Worm (Caenorhabditis elegans) whole organism, late embryonic: ENCODE measurements around the gene oac-38.

ENCODE experiments used
- C38D4.7 ChIP-seq: fragments of 200-800 bp; sonication (Bioruptor generic); optimal IDR thresholded peaks from 2 replicates; lab custom pipeline; 2018; ENCODE audit warnings: mild to moderate bottlenecking, missing genetic modification characterization, moderate library complexity, missing compliant biosample characterization
- ahr-1 ChIP-seq: sonication (generic microtip); optimal IDR thresholded peaks from 2 replicates; lab custom pipeline; 2016; ENCODE audit warnings: missing genetic modification characterization, missing compliant biosample characterization
- ama-1 ChIP-seq: fragments of 150-350 bp; optimal IDR thresholded peaks from 2 replicates; lab custom pipeline; 2014
- ceh-2 ChIP-seq: sonication (generic microtip); optimal IDR thresholded peaks from 2 replicates; lab custom pipeline; 2016; ENCODE audit warnings: missing genotype, missing genetic modification characterization, missing compliant biosample characterization
- ceh-22 ChIP-seq: sonication (generic microtip); optimal IDR thresholded peaks from 2 replicates; lab custom pipeline; 2017; ENCODE audit warnings: missing biosample characterization, missing genetic modification characterization
- ceh-24 ChIP-seq: sonication (generic microtip); optimal IDR thresholded peaks from 2 replicates; lab custom pipeline; 2016; ENCODE audit warnings: mild to moderate bottlenecking, missing genetic modification characterization, missing compliant biosample characterization
- ceh-31 ChIP-seq: sonication (generic microtip); optimal IDR thresholded peaks from 2 replicates; lab custom pipeline; 2016; ENCODE audit warnings: missing genetic modification characterization, missing compliant biosample characterization
- ceh-48 ChIP-seq: sonication (generic microtip); optimal IDR thresholded peaks from 2 replicates; lab custom pipeline; 2016; ENCODE audit warnings: missing genetic modification characterization, inconsistent platforms, missing compliant biosample characterization
- ceh-6 ChIP-seq: fragments of 200-800 bp; sonication (Bioruptor generic); optimal IDR thresholded peaks from 2 replicates; lab custom pipeline; 2018; ENCODE audit warnings: mild to moderate bottlenecking, missing genetic modification characterization, missing compliant biosample characterization
- ceh-9 ChIP-seq: sonication (generic microtip); optimal IDR thresholded peaks from 2 replicates; lab custom pipeline; 2016; ENCODE audit warnings: mild to moderate bottlenecking, missing genetic modification characterization, inconsistent platforms, missing compliant biosample characterization
- dmd-4 ChIP-seq: sonication (generic microtip); optimal IDR thresholded peaks from 2 replicates; lab custom pipeline; 2016; ENCODE audit warnings: borderline replicate concordance, missing genetic modification characterization, missing compliant biosample characterization
- dve-1 ChIP-seq: sonication (generic microtip); optimal IDR thresholded peaks from 2 replicates; lab custom pipeline; 2017; ENCODE audit warnings: antibody characterized with exemption, mild to moderate bottlenecking, missing genetic modification characterization, missing compliant biosample characterization
- ets-4 ChIP-seq: sonication (generic microtip); optimal IDR thresholded peaks from 2 replicates; lab custom pipeline; 2016; ENCODE audit warnings: missing genetic modification characterization, missing compliant biosample characterization
- fax-1 ChIP-seq: sonication (generic microtip); optimal IDR thresholded peaks from 2 replicates; lab custom pipeline; 2016; ENCODE audit warnings: missing genotype, missing genetic modification characterization, missing compliant biosample characterization
- fkh-6 ChIP-seq: sonication (generic microtip); optimal IDR thresholded peaks from 2 replicates; lab custom pipeline; 2016; ENCODE audit warnings: missing genetic modification characterization, missing compliant biosample characterization
- gmeb-2 ChIP-seq: sonication (generic microtip); optimal IDR thresholded peaks from 2 replicates; lab custom pipeline; 2016; ENCODE audit warnings: missing genetic modification characterization, inconsistent platforms, missing compliant biosample characterization
- hlh-30 ChIP-seq: sonication (generic microtip); optimal IDR thresholded peaks from 2 replicates; lab custom pipeline; 2017; ENCODE audit warnings: antibody characterized with exemption, missing genetic modification characterization, missing compliant biosample characterization; ENCODE audit not compliant: insufficient read depth
- lin-11 ChIP-seq: fragments of 200-800 bp; sonication (Bioruptor generic); optimal IDR thresholded peaks from 2 replicates; lab custom pipeline; 2018; ENCODE audit warnings: mild to moderate bottlenecking, missing genetic modification characterization, missing compliant biosample characterization
- mec-3 ChIP-seq: sonication (generic microtip); optimal IDR thresholded peaks from 2 replicates; lab custom pipeline; 2016; ENCODE audit warnings: borderline replicate concordance, missing genetic modification characterization, missing compliant biosample characterization
- nfya-1 ChIP-seq: sonication (generic microtip); optimal IDR thresholded peaks from 2 replicates; lab custom pipeline; 2017; ENCODE audit warnings: missing genetic modification characterization, mild to moderate bottlenecking, missing compliant biosample characterization, antibody characterized with exemption, moderate library complexity
- nhr-232 ChIP-seq: sonication (generic microtip); optimal IDR thresholded peaks from 2 replicates; lab custom pipeline; 2016; ENCODE audit warnings: missing genetic modification characterization, missing compliant biosample characterization
- pag-3 ChIP-seq: sonication (generic microtip); optimal IDR thresholded peaks from 2 replicates; lab custom pipeline; 2016; ENCODE audit warnings: missing compliant biosample characterization, missing genetic modification characterization, borderline replicate concordance
- pax-1 ChIP-seq: fragments of 150-350 bp; optimal IDR thresholded peaks from 2 replicates; lab custom pipeline; 2014; ENCODE audit warnings: missing biosample characterization, missing genetic modification characterization
- pha-2 ChIP-seq: sonication (generic microtip); optimal IDR thresholded peaks from 2 replicates; lab custom pipeline; 2017; ENCODE audit warnings: mild to moderate bottlenecking, missing genetic modification characterization, missing compliant biosample characterization
- pros-1 ChIP-seq: fragments of 150-350 bp; optimal IDR thresholded peaks from 2 replicates; lab custom pipeline; 2014; ENCODE audit warnings: missing biosample characterization, missing genetic modification reagents, missing genetic modification characterization
- ref-2 ChIP-seq: sonication (generic microtip); optimal IDR thresholded peaks from 2 replicates; lab custom pipeline; 2016; ENCODE audit warnings: missing genetic modification characterization, missing compliant biosample characterization
- sox-2 ChIP-seq: fragments of 200-800 bp; sonication (Bioruptor generic); IDR thresholded peaks from 2 replicates; pipeline ENCODE4 v1.3.6; 2022; ENCODE audit warnings: missing genetic modification reagents, missing genetic modification characterization, missing compliant biosample characterization
- sox-4 ChIP-seq: sonication (generic microtip); optimal IDR thresholded peaks from 2 replicates; lab custom pipeline; 2017; ENCODE audit warnings: mild to moderate bottlenecking, missing genetic modification characterization, inconsistent platforms, missing compliant biosample characterization
- syd-9 ChIP-seq: sonication (generic microtip); optimal IDR thresholded peaks from 2 replicates; lab custom pipeline; 2016; ENCODE audit warnings: mild to moderate bottlenecking, missing genetic modification characterization, moderate library complexity, missing compliant biosample characterization
- tbx-2 ChIP-seq: sonication (generic microtip); optimal IDR thresholded peaks from 2 replicates; lab custom pipeline; 2016; ENCODE audit warnings: missing genetic modification characterization, missing compliant biosample characterization
- ttx-3 ChIP-seq: sonication (generic microtip); optimal IDR thresholded peaks from 2 replicates; lab custom pipeline; 2016; ENCODE audit warnings: missing genetic modification reagents, missing genetic modification characterization, missing compliant biosample characterization
- unc-3 ChIP-seq, 2 experiments: fragments of 200-800 bp in 1 of 2; sonication (Bioruptor generic) in 1 of 2; sonication (generic microtip) in 1 of 2; conservative IDR thresholded peaks in 1 of 2; optimal IDR thresholded peaks in 1 of 2; 2 replicates each; pipeline versions ENCODE4 v1.3.6 to Lab custom; 2016 to 2022; ENCODE audit warnings: missing compliant biosample characterization in 2 of 2, missing genetic modification characterization in 2 of 2, missing genetic modification reagents in 1 of 2
- unc-42 ChIP-seq: sonication (generic microtip); optimal IDR thresholded peaks from 2 replicates; lab custom pipeline; 2016; ENCODE audit warnings: missing genotype, missing genetic modification characterization, missing compliant biosample characterization
- unc-55 ChIP-seq: sonication (generic microtip); optimal IDR thresholded peaks from 2 replicates; lab custom pipeline; 2017; ENCODE audit warnings: missing biosample characterization, missing genetic modification reagents, missing genetic modification characterization
- unc-86 ChIP-seq: sonication (generic microtip); optimal IDR thresholded peaks from 2 replicates; lab custom pipeline; 2016; ENCODE audit warnings: missing genetic modification characterization, missing compliant biosample characterization
- zip-5 ChIP-seq: sonication (generic microtip); optimal IDR thresholded peaks from 2 replicates; lab custom pipeline; 2016; ENCODE audit warnings: missing genetic modification characterization, missing compliant biosample characterization

The oac-38 gene

DNA sequence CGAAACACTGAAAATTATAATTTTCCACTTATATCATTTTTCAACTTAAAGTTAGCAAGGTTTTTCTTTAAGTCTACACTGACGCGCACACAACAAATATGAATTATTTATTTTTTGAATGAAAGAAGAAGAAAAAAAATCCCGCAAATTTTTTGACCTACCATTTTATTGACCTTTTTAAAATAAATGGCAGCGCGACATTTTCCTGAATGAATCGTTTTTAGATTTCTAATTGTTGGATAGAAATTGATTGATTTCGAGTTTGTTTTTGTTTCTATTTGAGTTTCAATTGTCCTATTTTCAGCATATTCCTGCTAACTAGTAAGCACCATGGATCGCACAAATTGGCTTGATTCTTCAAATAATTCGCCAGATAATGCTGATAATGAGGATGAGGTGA is 40.0 kb upstream of the oac-38 start, which contains the start of gene K01G12.3:
TSS of gene K01G12.3 (plus strand) at position 301 of the 400 bp plus-strand sequence.
- TF ChIP-seq dve-1 (tag; lab: Kevin White, UChicago) (no peak), zip-5 (no peak), ets-4 (tag; lab: Kevin White, UChicago) (no peak), pha-2 (no peak), gmeb-2 (tag; lab: Kevin White, UChicago) (no peak), dmd-4 (no peak), ceh-24 (tag; lab: Kevin White, UChicago) (no peak)

DNA sequence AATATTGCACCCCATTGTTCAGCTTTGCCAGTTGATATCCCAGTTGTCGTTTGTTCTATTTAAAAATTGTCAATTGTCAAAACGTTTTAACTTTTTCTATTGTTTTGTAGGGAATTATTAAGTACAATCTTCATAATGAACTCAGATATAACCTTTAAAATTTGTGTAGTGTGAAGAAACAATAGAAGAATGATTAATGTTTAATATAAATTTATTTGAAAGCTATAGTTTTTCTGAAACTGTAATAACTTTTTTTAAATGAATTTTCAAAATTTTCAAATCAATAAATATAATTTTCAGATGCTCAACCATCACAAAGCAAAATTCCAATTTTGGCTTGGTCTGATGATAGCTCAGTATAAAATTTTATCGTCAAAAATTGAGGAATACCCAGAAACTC is 38.8 kb upstream of the oac-38 start, which contains the start of gene K01G12.22:
TSS of gene K01G12.22 (plus strand) at position 301 of the 400 bp plus-strand sequence.
- TF ChIP-seq sox-4 (tag; lab: Kevin White, UChicago) = no peak

DNA sequence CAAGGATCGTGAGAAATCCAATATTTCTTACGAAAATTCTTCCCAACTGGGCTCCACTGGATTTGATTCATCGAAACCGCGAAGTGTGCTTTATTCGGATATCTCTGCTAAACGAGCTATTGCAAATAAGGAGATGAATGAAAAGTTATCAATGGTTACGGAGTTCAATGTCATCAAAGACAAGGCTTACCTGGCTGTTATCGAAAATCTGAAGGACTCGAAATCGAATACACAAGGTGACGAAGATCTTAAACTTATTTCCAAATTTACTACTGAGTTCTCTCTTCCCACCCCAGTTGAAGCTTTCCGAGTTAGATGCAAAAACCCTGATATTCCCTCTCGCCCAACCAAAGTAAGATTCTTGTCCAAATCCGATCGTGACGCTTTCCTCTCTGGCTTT is 33.1 kb upstream of the oac-38 start:
- TF ChIP-seq ceh-9 (tag; lab: Kevin White, UChicago) = no peak

DNA sequence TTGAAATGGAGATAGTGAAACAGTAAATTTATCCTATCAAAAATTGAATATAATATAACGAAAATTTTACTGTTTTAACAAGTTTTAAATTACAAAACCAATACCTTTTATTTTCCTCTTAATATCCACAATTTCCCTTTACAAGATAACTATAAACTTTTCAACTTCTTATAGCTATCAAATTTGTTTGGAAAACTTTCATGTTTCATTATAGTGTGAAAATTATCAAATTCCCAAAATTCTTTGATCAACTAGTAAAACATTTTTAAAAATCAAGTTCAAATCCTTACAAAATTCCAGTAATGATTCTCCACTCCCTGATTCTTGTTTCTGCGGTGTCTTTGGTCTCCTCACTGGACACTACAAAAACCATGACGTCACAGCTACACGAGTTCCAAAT is 28.9 kb upstream of the oac-38 start, which contains the start of gene R05A10.1:
TSS of gene R05A10.1 (plus strand) at position 301 of the 400 bp plus-strand sequence.
- TF ChIP-seq ceh-2 (tag; lab: Kevin White, UChicago) (no peak), ceh-6 (GFP tag; lab: Kevin White, UChicago) (no peak), ceh-24 (tag; lab: Kevin White, UChicago) (no peak), ceh-31 (tag; lab: Kevin White, UChicago) (no peak), pha-2 (no peak), ama-1 (lab: Kevin White, UChicago) (no peak), sox-2 (GFP tag; lab: Robert Waterston, UW) (no peak)

DNA sequence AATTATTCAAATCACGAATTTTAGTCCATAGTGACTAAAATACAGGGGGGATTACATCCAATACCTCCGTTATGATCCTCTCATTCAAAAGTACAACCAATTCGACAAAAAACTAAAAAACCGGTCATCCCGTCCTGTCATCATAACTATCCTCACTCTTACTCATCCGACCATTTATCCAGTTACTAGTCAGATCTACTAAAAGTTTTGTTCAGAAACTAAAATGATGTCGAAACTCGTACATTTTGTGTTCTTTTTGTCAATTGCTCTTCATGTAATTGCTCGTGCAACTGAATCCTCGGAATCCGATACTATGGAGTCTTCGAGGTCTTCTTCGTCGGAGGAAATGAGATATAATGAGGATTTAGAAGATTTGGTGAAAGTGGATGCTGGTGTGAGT is 23.9 kb upstream of the oac-38 start, which contains the start of gene R05A10.2:
TSS of gene R05A10.2 (plus strand) at position 214 of the 400 bp plus-strand sequence.
- TF ChIP-seq pha-2 (no peak), ceh-48 (no peak), unc-55 (GFP tag; lab: Kevin White, UChicago) (no peak), nhr-232 (no peak), pax-1 (tag; lab: Kevin White, UChicago) (no peak), unc-86 (tag; lab: Kevin White, UChicago) (no peak), ceh-22 (tag; lab: Kevin White, UChicago) (no peak), ttx-3 (tag; lab: Kevin White, UChicago) (no peak), pros-1 (no peak), mec-3 (tag; lab: Kevin White, UChicago) (no peak), fax-1 (no peak), syd-9 (no peak), tbx-2 (tag; lab: Kevin White, UChicago) (no peak), unc-42 (tag; lab: Kevin White, UChicago) (no peak), ref-2 (tag; lab: Kevin White, UChicago) (no peak), dmd-4 (no peak)

DNA sequence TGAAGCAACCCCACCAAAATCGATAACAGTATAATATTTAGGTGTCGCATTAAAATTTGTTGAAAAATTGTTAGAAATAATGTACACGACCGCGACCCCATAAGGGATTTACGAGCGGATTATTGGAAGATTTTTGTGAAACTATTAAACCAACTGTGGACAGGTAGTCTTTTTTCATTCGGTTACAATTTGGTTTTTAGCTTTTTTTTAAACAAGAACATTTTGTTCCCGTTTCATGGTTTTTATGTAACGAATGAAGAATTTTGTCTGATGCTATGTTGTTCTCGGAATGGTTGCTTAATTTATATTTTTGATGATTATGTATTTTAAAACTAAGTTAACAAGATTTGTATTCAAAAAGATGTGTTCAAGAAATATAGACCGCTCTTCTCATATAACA is 23.2 kb upstream of the oac-38 start, which contains the start of gene R05A10.3:
TSS of gene R05A10.3 (minus strand) at position 101 of the 400 bp plus-strand sequence.
- TF ChIP-seq fkh-6 = no peak
- no peak for TF ChIP-seq nfya-1
- no peak for TF ChIP-seq C38D4.7
- no peak for TF ChIP-seq lin-11 (tag; lab: Kevin White, UChicago)
- TF ChIP-seq sox-2 (GFP tag; lab: Robert Waterston, UW) = no peak
- no peak for TF ChIP-seq pag-3 (tag; lab: Kevin White, UChicago)
- TF ChIP-seq ahr-1 (tag; lab: Kevin White, UChicago) = no peak
- no peak for TF ChIP-seq hlh-30 (tag; lab: Kevin White, UChicago)
- no peak for TF ChIP-seq ttx-3 (tag; lab: Kevin White, UChicago)
- TF ChIP-seq ceh-24 (tag; lab: Kevin White, UChicago) = no peak
- no peak for TF ChIP-seq unc-3 (GFP tag; conservative IDR thresholded peaks at IDR 0.05; lab: Robert Waterston, UW)
- no peak for TF ChIP-seq unc-3 (tag; optimal IDR thresholded peaks at IDR 0.05; lab: Kevin White, UChicago)
- no peak for TF ChIP-seq pax-1 (tag; lab: Kevin White, UChicago)
